Worm (Caenorhabditis elegans): ENCODE data around the gene F16G10.11.

DNA sequence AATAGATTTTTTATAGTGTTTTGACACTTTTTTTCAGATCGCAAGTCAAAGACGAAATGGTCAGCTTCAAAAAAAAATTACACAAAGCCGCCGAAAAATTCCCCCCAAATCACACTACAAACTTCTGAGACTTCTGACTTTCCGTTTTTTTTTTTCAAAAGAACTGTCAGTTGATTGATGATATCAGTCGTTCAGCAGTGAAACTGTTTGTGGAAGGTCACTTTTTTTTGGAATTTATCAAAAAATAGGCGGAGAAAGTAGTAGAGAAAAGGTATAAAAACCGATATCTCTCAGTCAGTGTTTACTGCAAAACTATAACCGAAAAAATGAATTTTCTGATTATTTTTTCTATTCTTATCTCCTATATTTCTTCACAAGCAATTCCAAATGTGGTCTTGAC, 40.7 kb downstream of the F16G10.11 start, which contains the start of gene F43C11.3:
- TF ChIP-seq him-1 (tag; optimal IDR thresholded peaks at IDR 0.05), result no peak
- no peak for TF ChIP-seq W03F9.2 (tag; optimal IDR thresholded peaks at IDR 0.05)

All from whole organism, L4/young adult.